Worm (Caenorhabditis elegans): Measurements from ENCODE around the gene srab-2.

Gene srab-2

DNA sequence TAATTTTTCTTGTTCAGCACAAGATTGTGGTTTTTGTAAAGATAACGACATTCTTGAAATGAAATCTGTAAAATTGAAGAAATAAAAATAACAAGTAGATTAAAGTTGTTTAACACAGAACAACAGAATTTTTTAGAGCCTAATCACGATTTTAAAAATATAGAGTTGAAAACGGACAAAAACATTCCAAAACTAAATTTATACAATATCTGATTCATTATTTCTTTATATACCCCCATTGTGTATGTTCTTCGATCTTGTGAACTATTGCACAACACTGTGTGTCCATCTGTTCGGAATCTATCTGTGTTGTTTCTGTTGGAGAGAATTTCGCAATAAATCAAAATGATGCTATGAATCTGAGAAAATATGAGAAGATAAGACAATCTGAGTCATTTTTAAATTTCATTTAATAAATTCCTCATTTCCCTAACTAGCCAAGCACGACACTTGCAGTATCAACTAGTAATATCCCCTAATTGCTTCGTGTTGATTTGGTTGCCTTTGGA is 19.8 kb downstream of the srab-2 start, which contains the start of gene Y58A7A.4:
Gene Y58A7A.4, minus strand, starts transcription at position 51 of the 509 bp plus-strand sequence.
- TF ChIP-seq ama-1 (optimal IDR thresholded peaks at IDR 0.05) (no peak), hnd-1 (tag; optimal IDR thresholded peaks at IDR 0.05) (no peak), hmg-4 (GFP tag; optimal IDR thresholded peaks at IDR 0.05) (no peak), ceh-13 (GFP tag; optimal IDR thresholded peaks at IDR 0.05) (no peak), scrt-1 (GFP tag; IDR thresholded peaks at IDR 0.05) (no peak), ceh-36 (tag; optimal IDR thresholded peaks at IDR 0.05) (no peak), F13C5.2 (tag; optimal IDR thresholded peaks at IDR 0.05) (no peak), flt-1 (GFP tag; IDR thresholded peaks at IDR 0.05) (no peak), tbx-11 (GFP tag; IDR thresholded peaks at IDR 0.05) (no peak), tbx-37 (GFP tag; conservative IDR thresholded peaks at IDR 0.05) (no peak), tra-4 (tag; optimal IDR thresholded peaks at IDR 0.05) (no peak), sea-1 (GFP tag; conservative IDR thresholded peaks at IDR 0.05) (no peak), ets-7 (tag; optimal IDR thresholded peaks at IDR 0.05) (no peak), B0310.2 (tag; optimal IDR thresholded peaks at IDR 0.05) (no peak)

DNA sequence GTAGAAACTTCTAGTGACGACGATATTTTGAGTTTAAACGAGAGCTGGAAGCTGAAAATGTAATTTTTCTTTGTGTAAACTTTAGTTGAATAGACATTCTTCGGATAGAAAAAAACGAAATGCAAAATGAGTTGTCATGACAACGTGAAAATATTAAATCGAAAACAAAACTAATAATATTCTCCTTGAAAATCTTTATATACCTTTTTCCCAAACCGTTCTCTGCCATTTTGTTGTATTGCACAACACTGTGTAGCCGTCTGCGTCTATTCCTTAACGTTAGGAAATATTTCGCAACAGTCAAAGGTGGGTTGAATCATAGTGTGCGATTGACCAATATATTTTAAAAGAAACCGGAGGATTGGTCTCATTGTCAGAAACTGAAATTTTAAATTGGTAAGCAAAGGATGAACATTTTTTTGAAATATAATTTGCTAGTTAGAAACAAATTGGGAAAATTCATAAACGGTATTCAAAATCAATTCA is 23.9 kb downstream of the srab-2 start, which contains the start of gene Y58A7A.3:
Gene Y58A7A.3, minus strand, starts transcription at position 51 of the 486 bp plus-strand sequence.
- TF ChIP-seq scrt-1 (GFP tag; IDR thresholded peaks at IDR 0.05): no peak
- no peak for TF ChIP-seq tbx-11 (GFP tag; IDR thresholded peaks at IDR 0.05)
- no peak for TF ChIP-seq tbx-37 (GFP tag; conservative IDR thresholded peaks at IDR 0.05)

DNA sequence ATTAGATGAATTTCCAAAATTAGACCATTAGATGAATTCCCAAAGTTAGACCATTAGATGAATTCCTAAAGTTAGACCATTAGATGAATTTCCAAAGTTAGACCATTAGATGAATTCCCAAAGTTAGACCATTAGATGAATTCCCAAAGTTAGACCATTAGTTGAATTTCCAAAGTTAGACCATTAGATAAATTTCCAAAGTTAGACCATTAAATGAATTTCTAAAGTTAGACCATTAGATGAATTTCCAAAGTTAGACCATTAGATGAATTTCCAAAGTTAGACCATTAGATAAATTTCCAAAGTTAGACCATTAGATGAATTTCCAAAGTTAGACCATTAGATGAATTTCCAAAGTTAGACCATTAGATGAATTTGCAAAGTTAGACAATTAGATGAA is 29.5 kb downstream of the srab-2 start:
- TF ChIP-seq tbx-11 (GFP tag; IDR thresholded peaks at IDR 0.05): peak; percentile 88
- TF ChIP-seq sea-1 (GFP tag; conservative IDR thresholded peaks at IDR 0.05): peak; percentile 83
- TF ChIP-seq tbx-37 (GFP tag; conservative IDR thresholded peaks at IDR 0.05): peak; percentile 81

DNA sequence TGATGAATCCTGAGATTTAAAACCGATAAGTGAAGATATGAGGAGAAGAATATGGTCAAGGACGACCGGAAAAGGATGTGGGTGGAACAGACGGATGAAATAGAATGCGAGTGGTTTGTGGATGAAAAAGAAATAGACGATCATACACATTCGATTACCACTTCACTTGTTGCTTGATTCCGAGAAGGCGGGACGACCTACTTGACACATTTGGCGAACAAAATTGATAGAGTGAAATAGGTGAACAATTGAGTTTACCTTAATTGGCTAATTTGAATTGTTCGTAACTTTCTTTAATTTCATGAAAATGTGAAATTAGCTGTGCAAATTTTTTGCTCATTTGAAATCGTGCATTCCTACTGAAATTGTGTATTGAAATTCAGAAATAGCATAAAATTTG is 32.8 kb downstream of the srab-2 start, which contains the start of gene Y58A7A.2:
Gene Y58A7A.2, minus strand, starts transcription at position 101 of the 400 bp plus-strand sequence.
- TF ChIP-seq F13C5.2 (tag; optimal IDR thresholded peaks at IDR 0.05): no peak
- TF ChIP-seq flt-1 (GFP tag; IDR thresholded peaks at IDR 0.05): no peak
- TF ChIP-seq hnd-1 (tag; optimal IDR thresholded peaks at IDR 0.05): no peak
- TF ChIP-seq B0310.2 (tag; optimal IDR thresholded peaks at IDR 0.05): no peak
- no peak for TF ChIP-seq ets-7 (tag; optimal IDR thresholded peaks at IDR 0.05)
- TF ChIP-seq hmg-4 (GFP tag; optimal IDR thresholded peaks at IDR 0.05): no peak
- no peak for TF ChIP-seq hmbx-1 (tag; optimal IDR thresholded peaks at IDR 0.05)
- no peak for TF ChIP-seq sea-1 (GFP tag; conservative IDR thresholded peaks at IDR 0.05)
- TF ChIP-seq scrt-1 (GFP tag; IDR thresholded peaks at IDR 0.05): no peak
- TF ChIP-seq pes-1 (GFP tag; IDR thresholded peaks at IDR 0.05): no peak
- TF ChIP-seq ceh-36 (tag; optimal IDR thresholded peaks at IDR 0.05): no peak
- no peak for TF ChIP-seq ceh-13 (GFP tag; optimal IDR thresholded peaks at IDR 0.05)
- no peak for TF ChIP-seq tbx-37 (GFP tag; conservative IDR thresholded peaks at IDR 0.05)
- no peak for TF ChIP-seq aly-1 (tag; optimal IDR thresholded peaks at IDR 0.05)
- TF ChIP-seq tbx-11 (GFP tag; IDR thresholded peaks at IDR 0.05): no peak

DNA sequence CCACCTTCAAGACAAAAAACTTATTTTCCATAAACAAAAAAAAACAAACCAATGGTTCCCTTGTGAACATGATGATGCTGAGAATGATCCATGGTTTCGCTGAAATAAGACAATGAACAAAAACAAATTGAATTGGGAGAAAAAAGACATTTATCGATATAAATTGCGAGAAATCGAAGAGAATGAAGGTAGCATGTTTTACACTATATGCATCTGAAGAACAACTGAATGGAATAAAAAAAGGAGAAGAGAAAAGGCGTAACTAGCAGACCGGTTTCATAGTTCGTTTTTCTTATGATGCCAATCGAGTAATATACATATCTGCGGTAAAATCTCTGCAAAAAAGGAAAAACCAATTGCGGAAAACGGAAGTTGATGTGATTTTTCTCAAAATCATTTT is 35.4 kb downstream of the srab-2 start, which contains the start of gene Y58A7A.1:
Gene Y58A7A.1, minus strand, starts transcription at position 101 of the 400 bp plus-strand sequence.
- no peak for TF ChIP-seq tbx-37 (GFP tag; conservative IDR thresholded peaks at IDR 0.05)
- TF ChIP-seq ets-7 (tag; optimal IDR thresholded peaks at IDR 0.05): no peak
- no peak for TF ChIP-seq hnd-1 (tag; optimal IDR thresholded peaks at IDR 0.05)
- TF ChIP-seq sea-1 (GFP tag; conservative IDR thresholded peaks at IDR 0.05): no peak
- TF ChIP-seq ceh-36 (tag; optimal IDR thresholded peaks at IDR 0.05): no peak
- no peak for TF ChIP-seq ama-1 (optimal IDR thresholded peaks at IDR 0.05)
- no peak for TF ChIP-seq B0310.2 (tag; optimal IDR thresholded peaks at IDR 0.05)
- no peak for TF ChIP-seq aly-1 (tag; optimal IDR thresholded peaks at IDR 0.05)
- TF ChIP-seq tbx-11 (GFP tag; IDR thresholded peaks at IDR 0.05): no peak
- TF ChIP-seq flt-1 (GFP tag; IDR thresholded peaks at IDR 0.05): no peak
- no peak for TF ChIP-seq tra-4 (tag; optimal IDR thresholded peaks at IDR 0.05)
- TF ChIP-seq hmbx-1 (tag; optimal IDR thresholded peaks at IDR 0.05): no peak
- TF ChIP-seq pes-1 (GFP tag; IDR thresholded peaks at IDR 0.05): no peak
- no peak for TF ChIP-seq ceh-13 (GFP tag; optimal IDR thresholded peaks at IDR 0.05)

DNA sequence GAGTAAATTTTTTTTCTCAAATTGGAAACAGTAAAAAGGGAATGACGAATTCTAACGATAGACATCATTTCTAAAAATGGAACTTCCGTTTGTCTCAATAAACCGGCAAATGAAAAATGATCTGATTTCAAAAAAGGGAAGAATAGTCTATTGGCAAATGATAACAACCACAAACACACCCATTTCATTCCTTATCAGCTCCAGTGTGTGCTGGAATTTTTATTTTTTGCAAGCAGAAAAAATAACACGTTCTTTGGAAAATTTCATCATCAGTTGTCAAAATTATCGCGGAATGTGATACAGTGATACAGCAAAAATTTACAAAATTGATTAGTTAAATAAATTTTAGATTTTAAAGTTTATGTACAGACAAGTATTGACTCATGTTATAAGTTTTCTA is 37.4 kb downstream of the srab-2 start:
- no peak for TF ChIP-seq tra-4 (tag; optimal IDR thresholded peaks at IDR 0.05)
- TF ChIP-seq aly-1 (tag; optimal IDR thresholded peaks at IDR 0.05): no peak

DNA sequence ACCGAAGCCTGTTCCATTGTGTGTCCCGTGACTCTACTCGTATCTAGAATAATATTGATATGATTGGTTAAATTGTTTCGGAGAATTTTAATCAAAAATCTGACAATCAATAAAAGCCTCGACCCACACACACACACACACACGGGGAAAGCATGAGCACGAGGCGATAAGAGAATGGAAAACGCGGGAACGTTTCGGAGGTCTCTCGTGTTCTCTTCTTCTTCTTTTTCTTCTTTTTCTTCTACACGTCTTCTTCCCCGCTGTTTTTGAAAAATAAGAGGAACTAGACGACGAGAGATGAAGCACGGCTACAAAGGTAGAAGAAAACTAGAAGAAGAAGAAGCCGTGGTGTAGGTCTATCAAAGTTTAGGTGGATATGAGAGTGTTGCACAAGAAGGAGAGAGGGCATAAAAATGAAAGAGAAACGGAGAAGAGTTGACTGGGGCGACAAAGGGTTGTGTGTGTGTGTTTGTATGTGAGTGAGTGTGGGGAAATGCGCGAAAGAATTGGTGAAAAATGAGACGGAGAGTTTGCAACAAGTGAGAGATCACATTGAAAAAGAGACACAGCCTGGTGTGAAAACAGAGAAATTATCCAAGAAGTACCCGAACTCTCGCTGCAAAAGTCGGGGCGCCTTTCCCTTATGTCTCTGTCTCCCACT is 39.9 kb downstream of the srab-2 start, which contains the start of gene mlk-1:
Gene mlk-1, minus strand, starts transcription at position 51 of the 661 bp plus-strand sequence.
- no peak for TF ChIP-seq scrt-1 (GFP tag; IDR thresholded peaks at IDR 0.05)
- no peak for TF ChIP-seq B0310.2 (tag; optimal IDR thresholded peaks at IDR 0.05)
- TF ChIP-seq F13C5.2 (tag; optimal IDR thresholded peaks at IDR 0.05): peak; percentile 12
- TF ChIP-seq tbx-37 (GFP tag; conservative IDR thresholded peaks at IDR 0.05): no peak
- no peak for TF ChIP-seq sea-1 (GFP tag; conservative IDR thresholded peaks at IDR 0.05)
- no peak for TF ChIP-seq ets-7 (tag; optimal IDR thresholded peaks at IDR 0.05)

DNA sequence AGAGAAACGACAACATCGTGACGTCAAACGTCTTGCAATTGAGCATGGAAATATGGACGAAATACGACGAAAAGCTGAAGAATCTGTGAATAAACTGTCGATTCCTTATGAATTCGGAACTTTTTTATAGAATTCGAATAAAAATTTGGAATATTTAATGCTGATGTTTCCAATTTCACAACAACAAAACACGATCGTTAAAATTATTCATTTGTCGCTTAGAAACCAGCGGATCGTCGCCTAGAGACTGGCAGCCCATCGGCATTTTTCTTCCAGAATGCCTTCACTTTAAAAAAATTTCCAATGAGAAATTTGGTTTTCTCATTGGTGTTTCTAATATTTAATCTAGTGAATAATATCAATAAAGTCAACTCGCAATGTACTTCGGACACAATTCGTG is 51.5 kb downstream of the srab-2 start, which contains the start of gene cwp-4:
Gene cwp-4, plus strand, starts transcription at position 301 of the 400 bp plus-strand sequence.
- TF ChIP-seq hnd-1 (tag; optimal IDR thresholded peaks at IDR 0.05) (no peak), hmg-4 (GFP tag; optimal IDR thresholded peaks at IDR 0.05) (no peak), ceh-13 (GFP tag; optimal IDR thresholded peaks at IDR 0.05) (no peak), tra-4 (tag; optimal IDR thresholded peaks at IDR 0.05) (no peak), B0310.2 (tag; optimal IDR thresholded peaks at IDR 0.05) (no peak), ets-7 (tag; optimal IDR thresholded peaks at IDR 0.05) (no peak), sea-1 (GFP tag; conservative IDR thresholded peaks at IDR 0.05) (no peak), scrt-1 (GFP tag; IDR thresholded peaks at IDR 0.05) (no peak), tbx-37 (GFP tag; conservative IDR thresholded peaks at IDR 0.05) (no peak), pes-1 (GFP tag; IDR thresholded peaks at IDR 0.05) (no peak), aly-1 (tag; optimal IDR thresholded peaks at IDR 0.05) (no peak), hmbx-1 (tag; optimal IDR thresholded peaks at IDR 0.05) (no peak), F13C5.2 (tag; optimal IDR thresholded peaks at IDR 0.05) (no peak), flt-1 (GFP tag; IDR thresholded peaks at IDR 0.05) (no peak), ceh-36 (tag; optimal IDR thresholded peaks at IDR 0.05) (no peak), ama-1 (optimal IDR thresholded peaks at IDR 0.05) (no peak)

Data from whole organism, early embryonic.